Worm (Caenorhabditis elegans): ENCODE data around the gene F59B2.3.

DNA sequence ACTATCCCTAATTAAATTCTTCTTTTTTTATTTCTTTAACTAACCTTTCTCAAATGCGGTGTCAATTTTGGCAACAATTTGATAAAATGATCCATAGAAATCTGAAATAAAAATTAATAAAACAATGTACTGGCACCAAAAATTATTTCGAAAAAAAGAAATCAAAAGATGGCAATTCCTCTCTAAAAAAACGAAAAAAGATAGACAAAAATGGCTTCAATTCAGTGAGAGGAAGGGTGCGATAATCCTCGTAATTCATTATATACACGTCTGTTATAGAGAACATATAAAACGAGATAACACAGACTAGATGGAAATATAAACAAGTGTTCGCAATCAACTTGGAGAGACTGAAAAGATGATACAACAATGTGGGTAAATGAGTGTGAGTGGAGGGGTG, 46.3 kb upstream of the F59B2.3 start, which contains the start of gene R107.2:
- TF ChIP-seq skn-1 (tag; optimal IDR thresholded peaks at IDR 0.05) (no peak), pqm-1 (tag; optimal IDR thresholded peaks at IDR 0.05) (no peak), nhr-71 (tag; optimal IDR thresholded peaks at IDR 0.05) (no peak), dpl-1 (GFP tag; optimal IDR thresholded peaks at IDR 0.05) (no peak), nhr-84 (tag; optimal IDR thresholded peaks at IDR 0.05) (no peak), nhr-28 (tag; optimal IDR thresholded peaks at IDR 0.05) (no peak), nhr-12 (tag; optimal IDR thresholded peaks at IDR 0.05) (no peak), unc-62 (GFP tag; optimal IDR thresholded peaks at IDR 0.05) (no peak), fos-1 (tag; optimal IDR thresholded peaks at IDR 0.05) (no peak), unc-86 (tag; optimal IDR thresholded peaks at IDR 0.05) (no peak), mep-1 (tag; optimal IDR thresholded peaks at IDR 0.05) (no peak)
